Worm (Caenorhabditis elegans): ENCODE results near the gene ppm-1.G.

ce11 chrIII:815845-816244, 32.3 kb downstream of the ppm-1.G start, which contains the start of gene dac-1:
- no peak for TF ChIP-seq ama-1 (optimal IDR thresholded peaks at IDR 0.05)
- no peak for TF ChIP-seq nfya-1 (tag; optimal IDR thresholded peaks at IDR 0.05; ENCODE audit: insufficient read depth)
- TF ChIP-seq aly-2 (tag; optimal IDR thresholded peaks at IDR 0.05) = no peak
- no peak for TF ChIP-seq lin-15B (tag; optimal IDR thresholded peaks at IDR 0.05)
- TF ChIP-seq elt-1 (tag; optimal IDR thresholded peaks at IDR 0.05) = no peak
- TF ChIP-seq pqm-1 (tag; optimal IDR thresholded peaks at IDR 0.05) = no peak
- TF ChIP-seq zag-1 (tag; optimal IDR thresholded peaks at IDR 0.05) = no peak
- TF ChIP-seq sea-2 (GFP tag; optimal IDR thresholded peaks at IDR 0.05) = no peak
